Worm (Caenorhabditis elegans) whole organism, L1 larva: ENCODE results near the gene T13A10.64.

ENCODE experiments used
- egl-13 ChIP-seq: sonication (generic microtip); optimal IDR thresholded peaks from 2 replicates; lab custom pipeline; 2016; ENCODE audit warnings: missing genotype, missing genetic modification reagents, missing genetic modification characterization, missing compliant biosample characterization
- elt-3 ChIP-seq, 6 experiments: fragments of 150-350 bp in 1 of 6; sonication (generic microtip); optimal IDR thresholded peaks; 2 replicates each; lab custom pipeline; 2017 to 2018; ENCODE audit warnings: missing biosample characterization in 6 of 6, missing genetic modification characterization in 6 of 6, inconsistent platforms in 1 of 6
- ets-5 ChIP-seq: fragments of 200-800 bp; sonication (Bioruptor generic); IDR thresholded peaks from 2 replicates; pipeline ENCODE4 v1.3.6; 2022; ENCODE audit warnings: missing genetic modification characterization, missing compliant biosample characterization
- fos-1 ChIP-seq: fragments of 150-350 bp; optimal IDR thresholded peaks from 2 replicates; lab custom pipeline; 2014; ENCODE audit warnings: missing biosample characterization, missing genetic modification characterization
- lin-35 ChIP-seq, 2 experiments: fragments of 150-350 bp; optimal IDR thresholded peaks; 2 replicates each; lab custom pipeline; 2014; ENCODE audit warnings: missing biosample characterization in 2 of 2, missing genetic modification characterization in 2 of 2, missing genetic modification reagents in 2 of 2
- lsy-2 ChIP-seq, 2 experiments: fragments of 150-350 bp; optimal IDR thresholded peaks; 2 replicates each; lab custom pipeline; 2014; ENCODE audit warnings: missing biosample characterization in 2 of 2, missing genetic modification characterization in 2 of 2
- mab-9 ChIP-seq: fragments of 200-800 bp; sonication (Bioruptor generic); IDR thresholded peaks from 2 replicates; pipeline ENCODE4 v1.3.6; 2022; ENCODE audit warnings: missing genetic modification reagents, missing genetic modification characterization, missing compliant biosample characterization
- nhr-19 ChIP-seq: fragments of 200-800 bp; sonication (Bioruptor generic); conservative IDR thresholded peaks from 2 replicates; pipeline ENCODE4 v1.3.6; 2022; ENCODE audit warnings: missing genetic modification characterization, missing compliant biosample characterization
- nhr-77 ChIP-seq: fragments of 150-350 bp; optimal IDR thresholded peaks from 2 replicates; lab custom pipeline; 2014; ENCODE audit warnings: missing biosample characterization, missing genetic modification characterization
- unc-62 ChIP-seq: fragments of 150-350 bp; optimal IDR thresholded peaks from 2 replicates; lab custom pipeline; 2014; ENCODE audit warnings: missing biosample characterization, missing genetic modification reagents, missing genetic modification characterization
- unc-86 ChIP-seq: sonication (generic microtip); optimal IDR thresholded peaks from 2 replicates; lab custom pipeline; 2016; ENCODE audit warnings: missing genetic modification characterization, missing compliant biosample characterization
- ztf-11 ChIP-seq, 2 experiments: sonication (generic microtip); optimal IDR thresholded peaks; 2 replicates each; lab custom pipeline; 2016 to 2017; ENCODE audit warnings: missing genetic modification characterization in 2 of 2, missing biosample characterization in 1 of 2, missing compliant biosample characterization in 1 of 2

DNA sequence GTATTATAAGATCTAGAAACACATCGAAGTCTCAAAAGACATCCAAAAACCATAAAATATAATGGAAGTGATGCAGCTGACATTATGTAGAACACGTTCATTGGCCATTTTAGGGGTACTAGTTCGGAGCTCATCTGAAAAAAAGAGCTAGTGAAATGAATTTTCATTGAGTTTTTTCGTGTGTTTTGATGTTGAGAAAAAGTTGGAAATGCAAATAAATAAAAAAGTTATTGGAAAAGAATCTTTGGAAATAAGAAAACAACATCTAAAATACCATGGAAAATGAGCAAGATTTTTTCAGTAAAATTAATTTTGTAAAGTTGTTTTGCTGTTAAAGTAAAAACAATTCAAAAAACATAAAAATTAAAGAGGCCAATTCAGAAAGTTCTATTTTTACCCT lies 36.0 kb downstream of the T13A10.64 start, which contains the start of gene srv-24:
- no peak for TF ChIP-seq ztf-11 (tag; optimal IDR thresholded peaks at IDR 0.05; lab: Kevin White, UChicago)
- TF ChIP-seq lsy-2 (tag; optimal IDR thresholded peaks at IDR 0.05; lab: Kevin White, UChicago) = no peak
- no peak for TF ChIP-seq elt-3 (tag; optimal IDR thresholded peaks at IDR 0.05; lab: Kevin White, UChicago)
- TF ChIP-seq mab-9 (GFP tag; lab: Robert Waterston, UW) = no peak
- no peak for TF ChIP-seq fos-1 (tag; lab: Kevin White, UChicago)
- no peak for TF ChIP-seq unc-62
- TF ChIP-seq nhr-19 (GFP tag; lab: Robert Waterston, UW) = no peak
- no peak for TF ChIP-seq egl-13 (tag; lab: Kevin White, UChicago)
- no peak for TF ChIP-seq lin-35 (GFP tag; optimal IDR thresholded peaks at IDR 0.05; lab: Kevin White, UChicago)
- no peak for TF ChIP-seq ets-5 (GFP tag; lab: Robert Waterston, UW)
- TF ChIP-seq nhr-77 (tag; lab: Kevin White, UChicago) = no peak
- no peak for TF ChIP-seq unc-86 (tag; lab: Kevin White, UChicago)
